Worm (Caenorhabditis elegans): ENCODE results near the gene mkk-4.

The mkk-4 gene

ce11 chrX:9993100-9993499 is 34.6 kb upstream of the mkk-4 start:
- TF ChIP-seq sma-9 (GFP tag; optimal IDR thresholded peaks at IDR 0.05) (peak; percentile 38), sma-9 (tag; optimal IDR thresholded peaks at IDR 0.05) (no peak), mab-5 (tag; optimal IDR thresholded peaks at IDR 0.05) (no peak), nhr-77 (tag; optimal IDR thresholded peaks at IDR 0.05) (no peak), nhr-129 (tag; optimal IDR thresholded peaks at IDR 0.05) (peak; percentile 55)

ce11 chrX:9997344-9997743 is 30.3 kb upstream of the mkk-4 start:
- TF ChIP-seq Y55F3AM.14 (GFP tag; optimal IDR thresholded peaks at IDR 0.05) (no peak), fos-1 (tag; optimal IDR thresholded peaks at IDR 0.05) (peak; percentile 46)

ce11 chrX:9999192-9999591 is 28.5 kb upstream of the mkk-4 start, which contains the start of gene grk-1:
grk-1 (minus strand) TSS chrX:9999208.
- TF ChIP-seq R02D3.7 (tag; optimal IDR thresholded peaks at IDR 0.05): no peak
- TF ChIP-seq gmeb-1 (tag; optimal IDR thresholded peaks at IDR 0.05): no peak
- peak; percentile 31 for TF ChIP-seq nhr-129 (tag; optimal IDR thresholded peaks at IDR 0.05)
- TF ChIP-seq F13H6.1 (tag; optimal IDR thresholded peaks at IDR 0.05): no peak
- TF ChIP-seq sma-9 (GFP tag; optimal IDR thresholded peaks at IDR 0.05): no peak
- no peak for TF ChIP-seq sma-9 (tag; optimal IDR thresholded peaks at IDR 0.05)
- TF ChIP-seq nhr-25 (tag; optimal IDR thresholded peaks at IDR 0.05): no peak
- peak; percentile 1 for TF ChIP-seq unc-55 (GFP tag; optimal IDR thresholded peaks at IDR 0.05)
- TF ChIP-seq ceh-16 (tag; optimal IDR thresholded peaks at IDR 0.05): no peak

DNA sequence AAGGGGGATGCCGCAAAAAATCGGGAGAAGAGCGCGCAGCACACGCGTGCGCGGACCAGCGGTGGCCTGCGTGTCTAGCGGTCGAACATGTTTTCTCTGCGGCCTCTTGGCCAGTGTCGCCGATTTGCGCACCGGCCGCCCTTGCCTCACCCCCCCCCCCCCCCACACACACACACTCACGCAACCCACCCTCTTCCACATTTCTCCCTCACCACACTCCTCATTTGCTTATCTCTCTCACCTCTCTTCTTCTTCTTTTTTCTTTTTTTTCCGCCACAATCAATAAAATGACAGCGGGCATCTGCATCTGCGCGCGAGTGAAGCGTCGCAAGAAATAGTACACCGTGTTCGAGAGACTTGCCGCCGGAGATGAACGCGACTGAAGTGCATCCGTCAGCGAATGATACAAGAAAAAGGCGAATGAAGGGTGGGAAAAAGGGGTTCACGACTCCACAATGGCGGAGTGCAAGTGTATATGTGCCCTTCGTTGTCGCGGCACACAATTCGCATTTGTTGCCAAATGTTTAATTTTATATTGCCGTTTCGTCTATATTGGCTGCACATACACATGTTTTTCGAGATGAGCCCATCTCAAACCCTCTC is 28.0 kb upstream of the mkk-4 start:
- TF ChIP-seq unc-55 (GFP tag; optimal IDR thresholded peaks at IDR 0.05): peak; percentile 60
- TF ChIP-seq nhr-129 (tag; optimal IDR thresholded peaks at IDR 0.05): peak; percentile 10
- TF ChIP-seq F13H6.1 (tag; optimal IDR thresholded peaks at IDR 0.05): peak; percentile 87
- no peak for TF ChIP-seq nhr-23 (tag; optimal IDR thresholded peaks at IDR 0.05)
- TF ChIP-seq lsy-2 (tag; optimal IDR thresholded peaks at IDR 0.05): peak; percentile 58 to 71
- peak; percentile 76 for TF ChIP-seq nhr-25 (tag; optimal IDR thresholded peaks at IDR 0.05)
- TF ChIP-seq mab-5 (tag; optimal IDR thresholded peaks at IDR 0.05): peak; percentile 70
- TF ChIP-seq nhr-12 (tag; optimal IDR thresholded peaks at IDR 0.05): no peak
- peak; percentile 44 for TF ChIP-seq lin-13 (GFP tag; optimal IDR thresholded peaks at IDR 0.05)
- TF ChIP-seq nhr-77 (tag; optimal IDR thresholded peaks at IDR 0.05): no peak
- TF ChIP-seq Y55F3AM.14 (GFP tag; optimal IDR thresholded peaks at IDR 0.05): peak; percentile 93
- TF ChIP-seq C34F6.9 (tag; optimal IDR thresholded peaks at IDR 0.05): peak; percentile 68
- TF ChIP-seq ztf-1 (GFP tag; conservative IDR thresholded peaks at IDR 0.05): no peak
- peak; percentile 68 for TF ChIP-seq nhr-21 (tag; optimal IDR thresholded peaks at IDR 0.05)
- TF ChIP-seq ceh-16 (tag; optimal IDR thresholded peaks at IDR 0.05): peak; percentile 13
- peak; percentile 32 for TF ChIP-seq ceh-82 (tag; optimal IDR thresholded peaks at IDR 0.05)
- peak; percentile 86 for TF ChIP-seq sem-4 (tag; optimal IDR thresholded peaks at IDR 0.05)
- TF ChIP-seq ztf-4 (tag; optimal IDR thresholded peaks at IDR 0.05): peak; percentile 2
- TF ChIP-seq fos-1 (tag; optimal IDR thresholded peaks at IDR 0.05): peak; percentile 76
- no peak for TF ChIP-seq lin-39 (tag; optimal IDR thresholded peaks at IDR 0.05)
- TF ChIP-seq gmeb-1 (tag; optimal IDR thresholded peaks at IDR 0.05): peak; percentile 58
- peak; percentile 83 for TF ChIP-seq peb-1 (tag; optimal IDR thresholded peaks at IDR 0.05)
- peak; percentile 63 for TF ChIP-seq sma-9 (GFP tag; optimal IDR thresholded peaks at IDR 0.05)
- TF ChIP-seq sma-9 (tag; optimal IDR thresholded peaks at IDR 0.05): no peak
- TF ChIP-seq unc-39 (tag; optimal IDR thresholded peaks at IDR 0.05): no peak
- TF ChIP-seq unc-62 (GFP tag; optimal IDR thresholded peaks at IDR 0.05): no peak
- TF ChIP-seq egl-27 (tag; optimal IDR thresholded peaks at IDR 0.05): peak; percentile 91
- no peak for TF ChIP-seq zag-1 (tag; optimal IDR thresholded peaks at IDR 0.05)
- peak; percentile 62 for TF ChIP-seq sma-3 (GFP tag; optimal IDR thresholded peaks at IDR 0.05)
- TF ChIP-seq ztf-11 (tag; optimal IDR thresholded peaks at IDR 0.05): no peak
- peak; percentile 77 for TF ChIP-seq crh-2 (tag; optimal IDR thresholded peaks at IDR 0.05)
- peak; percentile 68 for TF ChIP-seq nhr-6 (tag; optimal IDR thresholded peaks at IDR 0.05)
- TF ChIP-seq nhr-237 (tag; optimal IDR thresholded peaks at IDR 0.05): no peak
- peak; percentile 49 to 71 for TF ChIP-seq mdl-1 (tag; optimal IDR thresholded peaks at IDR 0.05)
- TF ChIP-seq lin-11 (tag; optimal IDR thresholded peaks at IDR 0.05): peak; percentile 67
- TF ChIP-seq ZK546.5 (tag; optimal IDR thresholded peaks at IDR 0.05): no peak
- TF ChIP-seq blmp-1 (tag; optimal IDR thresholded peaks at IDR 0.05; ENCODE audit: insufficient read depth): no peak
- no peak for TF ChIP-seq nhr-10 (tag; optimal IDR thresholded peaks at IDR 0.05)
